Fruit fly (Drosophila melanogaster) ovary, adult (tissue): ENCODE measurements around the gene CG17666.

ENCODE experiments used
- CG17801 ChIP-seq: fragments of 200-800 bp; optimal IDR thresholded peaks from 2 replicates; lab custom pipeline; 2019; ENCODE audit warnings: missing biosample characterization, mild to moderate bottlenecking, missing genetic modification characterization, moderate library complexity; ENCODE audit not compliant: partially characterized antibody

CG17666 gene

dm6 chr3L:12780997-12781396, at the start of gene CG17666, which contains the start of gene CG10969:
Gene CG17666, plus strand, starts transcription at chr3L:12781325.
Gene CG10969, minus strand, starts transcription at chr3L:12781097.
- TF ChIP-seq CG17801 (GFP tag; lab: Kevin White, UChicago) = no peak

- TF ChIP-seq CG17801 (GFP tag; lab: Kevin White, UChicago) = no peak
Observed at dm6 chr3L:12732742-12733141, 48.4 kb upstream of the CG17666 start.

- no peak for TF ChIP-seq CG17801 (GFP tag; lab: Kevin White, UChicago)
Observed at dm6 chr3L:12734550-12735012, 46.5 kb upstream of the CG17666 start, which contains the start of the genes SmD1 and Ptp69D. Gene SmD1, minus strand, starts transcription at chr3L:12734611. Gene Ptp69D, plus strand, starts transcription at chr3L:12734945.

- TF ChIP-seq CG17801 (GFP tag; lab: Kevin White, UChicago) = no peak
Observed at dm6 chr3L:12735707-12736106, 45.4 kb upstream of the CG17666 start.

- peak; percentile 23 for TF ChIP-seq CG17801 (GFP tag; lab: Kevin White, UChicago)
Observed at dm6 chr3L:12741608-12742007, 39.5 kb upstream of the CG17666 start, which contains the start of gene CG32112. Gene CG32112, plus strand, starts transcription at chr3L:12741718.

dm6 chr3L:12745121-12745770, 35.9 kb upstream of the CG17666 start, which contains the start of gene CG32109:
Gene CG32109, plus strand, starts transcription at chr3L:12745344.
- TF ChIP-seq CG17801 (GFP tag; lab: Kevin White, UChicago) = peak; percentile 12

dm6 chr3L:12746241-12746640, 34.9 kb upstream of the CG17666 start:
- TF ChIP-seq CG17801 (GFP tag; lab: Kevin White, UChicago) = no peak

dm6 chr3L:12748711-12749566, 32.2 kb upstream of the CG17666 start:
- TF ChIP-seq CG17801 (GFP tag; lab: Kevin White, UChicago) = no peak

dm6 chr3L:12749567-12750535, 31.3 kb upstream of the CG17666 start, which contains the start of the genes Klc and CG10984:
Gene Klc, minus strand, starts transcription at chr3L:12750056.
Gene CG10984, plus strand, starts transcription at chr3L:12750119.
- peak; percentile 40 for TF ChIP-seq CG17801 (GFP tag; lab: Kevin White, UChicago)

dm6 chr3L:12754769-12755189, 26.3 kb upstream of the CG17666 start, which contains the start of the genes CG10973 and Vps13D:
Gene CG10973, minus strand, starts transcription at chr3L:12754774.
Gene Vps13D, plus strand, starts transcription at chr3L:12755049.
- peak; percentile 61 for TF ChIP-seq CG17801 (GFP tag; lab: Kevin White, UChicago)

dm6 chr3L:12772740-12773686, 8.1 kb upstream of the CG17666 start, which contains the start of gene Hip1:
Gene Hip1, minus strand, starts transcription at chr3L:12773573.
- TF ChIP-seq CG17801 (GFP tag; lab: Kevin White, UChicago) = peak; percentile 21

- no peak for TF ChIP-seq CG17801 (GFP tag; lab: Kevin White, UChicago)
Observed at dm6 chr3L:12778616-12779015, 2.5 kb upstream of the CG17666 start, which contains the start of gene CG32106. Gene CG32106, minus strand, starts transcription at chr3L:12778716.
